Fruit fly (Drosophila melanogaster) ovary, adult (tissue): ENCODE measurements around the gene TBC1D23.
A peak's percentile ranks its signal among the peaks of the same experiment; 100 is the strongest.

ENCODE experiments used
- CG17801 ChIP-seq: fragments of 200-800 bp; optimal IDR thresholded peaks from 2 replicates; lab custom pipeline; 2019; ENCODE audit warnings: missing biosample characterization, mild to moderate bottlenecking, missing genetic modification characterization, moderate library complexity; ENCODE audit not compliant: partially characterized antibody

TBC1D23 gene

DNA sequence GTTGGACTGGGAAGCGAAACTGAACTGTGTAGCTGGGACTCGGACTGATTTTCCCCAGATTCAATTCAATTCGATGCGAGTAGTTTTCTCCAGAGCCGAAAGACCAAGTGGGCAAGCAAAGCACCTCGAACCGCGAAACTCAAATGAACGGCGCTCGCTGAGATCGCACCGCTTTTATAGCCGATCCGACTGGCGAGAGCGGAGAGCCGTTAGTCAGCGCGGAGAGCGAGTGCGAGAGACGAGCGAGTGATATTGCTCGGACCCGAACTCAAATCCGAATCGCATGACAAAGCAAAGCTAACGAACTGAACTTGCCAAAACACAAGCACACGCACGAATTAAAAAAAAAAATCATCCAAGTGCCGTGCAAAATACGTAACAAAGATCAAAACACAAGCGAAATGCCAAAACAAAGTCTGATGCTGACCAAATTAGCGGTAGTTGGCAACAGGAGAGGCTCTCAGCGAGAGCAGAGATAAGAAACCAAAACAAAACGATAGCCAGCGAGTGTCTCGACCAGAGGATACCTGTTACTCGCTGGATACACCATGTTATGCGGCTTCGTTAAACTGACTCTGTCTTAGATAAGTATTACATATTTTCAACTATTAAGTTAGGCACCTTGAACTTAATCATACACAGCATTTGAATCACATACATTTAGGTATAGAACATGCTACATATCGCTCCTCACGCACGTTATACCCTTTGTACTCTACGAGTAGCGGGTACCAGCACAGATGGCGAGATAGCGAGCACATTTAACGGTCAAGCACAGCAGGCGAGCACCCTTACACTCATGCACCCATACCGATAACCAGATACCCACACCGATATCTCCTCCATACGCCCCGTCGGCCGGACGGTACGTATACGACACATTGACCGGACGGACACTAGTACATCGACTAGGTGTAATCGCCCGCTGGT, 10.0 kb upstream of the TBC1D23 start:
- peak; percentile 55 for TF ChIP-seq CG17801 (GFP tag; lab: Kevin White, UChicago)

DNA sequence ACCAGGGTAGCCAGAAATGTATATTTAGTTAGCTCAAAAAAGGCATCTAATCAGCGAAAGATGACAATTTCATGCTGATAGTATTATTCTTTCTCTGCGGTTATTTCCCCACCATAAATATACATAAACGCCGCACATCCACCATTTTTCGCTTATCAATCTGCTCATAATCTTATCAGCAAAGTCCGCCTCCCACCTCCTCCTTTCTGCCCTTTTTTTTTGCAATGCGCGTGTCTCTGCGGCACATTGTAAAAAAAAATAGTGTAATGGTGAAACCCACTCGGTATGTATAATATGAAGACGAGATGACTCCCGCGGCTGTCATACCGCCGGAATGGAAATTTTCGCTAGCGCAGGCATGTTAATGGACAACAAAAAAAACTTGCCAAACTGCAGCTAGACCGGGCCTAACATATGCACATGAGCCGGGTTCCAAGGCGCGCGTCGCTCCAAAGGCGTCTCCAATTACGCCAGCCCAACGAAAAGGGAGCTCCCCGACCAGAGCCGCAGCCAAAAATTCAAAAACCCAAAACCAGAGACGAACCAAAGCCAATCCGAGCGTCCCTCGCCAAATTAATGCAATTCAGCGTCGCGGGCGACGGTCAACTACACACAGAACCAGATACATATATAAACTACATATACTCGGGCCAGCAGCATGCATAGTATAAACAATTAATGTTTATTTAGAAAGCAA, 8.8 kb upstream of the TBC1D23 start:
- no peak for TF ChIP-seq CG17801 (GFP tag; lab: Kevin White, UChicago)

DNA sequence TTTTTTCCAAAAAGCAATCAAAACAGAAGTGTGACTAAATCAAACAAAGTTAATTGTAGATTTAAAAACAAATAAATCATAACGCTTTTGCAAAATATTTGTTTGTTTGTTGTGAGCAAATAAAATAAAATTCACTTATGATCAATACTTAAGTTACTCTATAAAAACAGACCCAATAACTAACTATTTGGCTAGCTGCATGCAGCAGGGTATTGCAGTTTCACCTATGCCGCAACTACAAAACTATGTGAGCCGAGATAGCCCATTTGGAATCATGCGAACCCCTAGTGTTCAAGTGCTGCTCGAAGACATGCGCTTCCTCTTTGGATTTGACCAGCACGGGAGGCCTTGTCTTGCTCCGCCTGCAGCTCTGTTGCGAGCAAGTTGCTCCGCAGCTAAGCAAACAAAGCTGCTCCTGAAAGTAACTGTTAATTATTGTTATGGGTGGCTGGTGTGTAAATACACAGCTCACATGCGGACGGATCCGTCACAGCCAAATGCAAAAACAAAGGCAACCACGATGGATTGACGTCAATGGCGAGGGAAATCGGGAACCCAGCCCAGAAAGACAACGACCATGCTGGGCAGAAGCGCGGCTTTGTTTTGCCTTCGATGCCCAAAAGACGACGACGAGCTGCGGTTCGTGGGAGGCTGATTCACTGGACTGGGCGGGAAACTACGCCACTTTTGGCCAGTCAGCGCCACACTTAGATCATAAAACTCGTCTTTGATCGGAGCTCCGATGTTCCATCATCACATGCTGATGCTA, 7.0 kb upstream of the TBC1D23 start:
- no peak for TF ChIP-seq CG17801 (GFP tag; lab: Kevin White, UChicago)

DNA sequence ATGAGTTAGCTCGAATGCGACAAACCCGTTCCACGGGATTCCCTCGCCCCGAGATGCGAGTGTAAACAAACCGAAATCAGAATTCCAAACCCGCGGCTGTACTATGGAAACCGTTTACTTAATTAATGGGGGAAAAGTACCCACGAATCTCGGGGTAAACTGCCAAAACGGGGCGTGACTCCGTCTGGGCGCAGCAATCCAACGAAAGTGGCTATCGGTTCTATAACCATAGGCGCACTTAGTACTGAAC, 6.5 kb upstream of the TBC1D23 start:
- TF ChIP-seq CG17801 (GFP tag; lab: Kevin White, UChicago), result no peak

DNA sequence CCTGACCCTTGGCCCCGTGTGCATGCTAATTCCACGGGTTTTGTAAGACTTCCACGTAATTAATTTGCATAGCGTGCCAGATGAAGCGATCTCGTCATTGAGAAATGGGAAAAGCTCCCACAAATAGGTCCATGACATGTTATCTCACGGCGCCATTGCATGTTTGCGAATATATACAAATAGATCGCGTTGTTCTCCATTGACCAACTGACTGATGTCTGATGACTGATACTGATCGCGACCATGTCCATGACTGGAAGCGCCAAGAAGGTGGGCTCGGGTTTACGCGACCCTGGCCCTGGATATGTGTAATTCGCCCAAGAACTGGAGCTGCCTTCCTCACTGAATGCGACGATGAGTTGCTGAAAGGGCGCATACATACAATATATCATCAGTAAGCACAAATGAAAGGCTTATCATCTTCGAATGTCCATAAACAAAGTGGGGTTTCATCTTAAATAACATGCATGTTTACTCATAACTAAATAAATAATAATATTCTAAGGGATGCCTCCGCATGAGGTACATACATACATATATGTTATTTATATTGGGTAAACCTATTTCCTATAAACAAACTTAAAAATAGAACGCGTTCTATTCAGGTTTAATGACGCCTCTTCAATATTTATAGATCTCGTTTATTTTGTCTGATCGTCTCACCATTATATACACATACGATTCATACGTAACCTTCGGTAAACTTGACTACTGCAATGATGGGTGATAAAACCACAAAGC, 5.9 kb upstream of the TBC1D23 start:
- peak; percentile 35 for TF ChIP-seq CG17801 (GFP tag; lab: Kevin White, UChicago)

DNA sequence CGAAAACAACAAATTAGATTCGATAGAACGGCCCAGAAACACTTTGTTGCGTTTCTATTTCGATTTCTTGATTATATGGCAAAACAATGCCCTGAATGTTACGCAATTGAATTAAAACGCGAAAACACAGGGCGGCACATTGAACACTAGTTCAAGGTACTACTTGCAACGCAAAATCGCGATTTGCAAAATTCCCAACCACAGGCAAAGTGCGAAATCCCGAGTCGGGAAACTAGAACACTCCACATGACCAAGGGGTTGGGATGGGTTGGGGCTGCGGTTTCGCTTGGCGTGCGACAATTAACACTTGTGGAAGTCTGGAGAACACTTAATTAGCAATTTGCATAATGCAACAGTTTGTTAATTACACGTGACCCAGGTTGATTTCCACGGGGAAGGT, 4.9 kb upstream of the TBC1D23 start:
- no peak for TF ChIP-seq CG17801 (GFP tag; lab: Kevin White, UChicago)

DNA sequence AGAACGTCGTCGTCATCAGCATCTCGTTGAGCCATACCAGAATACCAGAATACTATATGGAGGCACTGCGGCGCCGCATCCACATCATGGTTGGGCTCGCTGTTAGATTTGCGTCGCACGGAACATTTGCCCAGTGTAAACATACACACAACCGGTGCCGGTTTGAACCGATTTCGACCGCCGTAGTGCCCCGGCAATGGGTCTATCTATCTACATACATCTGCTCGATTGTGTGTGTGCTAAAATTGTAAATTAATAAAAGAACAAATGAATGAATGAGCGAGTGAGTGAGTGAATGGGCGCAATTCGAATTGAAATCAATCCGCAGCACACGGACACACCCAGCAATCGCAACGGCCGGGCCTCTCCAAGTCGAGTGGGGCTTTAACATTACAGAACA, 3.7 kb upstream of the TBC1D23 start:
- no peak for TF ChIP-seq CG17801 (GFP tag; lab: Kevin White, UChicago)

DNA sequence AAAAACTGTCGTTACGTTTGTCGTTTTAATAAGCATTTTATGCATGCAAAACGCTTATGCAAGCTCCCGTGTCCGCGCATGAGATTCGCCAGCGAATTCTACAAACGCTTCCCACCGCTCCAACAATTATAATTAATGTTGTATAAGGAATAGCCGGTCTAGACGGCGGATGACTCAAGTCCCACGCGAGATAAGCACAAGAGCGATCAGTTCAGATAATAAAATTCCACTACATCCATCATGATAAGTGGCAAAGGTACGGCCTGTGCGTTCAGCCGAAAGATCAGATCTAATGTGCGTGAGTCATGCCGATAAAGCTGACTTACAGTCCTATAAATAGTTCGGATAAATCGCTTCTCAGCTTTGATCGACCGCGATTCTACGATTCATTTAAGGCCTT, 2.6 kb upstream of the TBC1D23 start:
- no peak for TF ChIP-seq CG17801 (GFP tag; lab: Kevin White, UChicago)

DNA sequence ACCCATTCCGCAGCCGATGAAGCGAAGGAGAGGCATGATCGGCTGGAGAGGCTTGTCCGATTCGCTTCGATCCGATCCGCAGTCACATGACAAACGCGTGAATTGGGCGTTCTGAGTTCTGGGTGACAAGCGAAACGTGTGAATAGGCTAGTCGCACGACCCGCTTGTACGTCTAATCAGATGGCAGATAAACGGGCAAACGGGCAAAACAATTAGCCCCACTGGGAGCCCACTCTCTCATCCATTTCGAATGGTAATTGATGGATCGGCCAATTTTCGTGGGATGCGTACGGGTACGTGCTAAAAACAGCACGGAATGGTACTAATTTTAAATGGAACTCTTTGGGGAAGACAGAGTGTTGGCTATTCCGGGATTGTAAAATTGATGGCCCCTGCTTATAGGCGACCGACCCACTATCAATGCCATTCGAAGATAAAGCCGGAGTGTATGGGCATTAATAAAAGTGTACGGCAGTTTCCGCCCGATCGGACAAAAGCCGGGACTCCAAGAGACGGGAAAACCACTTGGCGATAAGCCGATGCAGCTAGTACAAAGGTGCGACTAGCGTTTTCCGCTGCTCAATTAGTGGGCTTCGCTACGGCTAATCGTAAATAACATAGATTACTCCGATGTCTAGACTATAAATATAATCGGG, 1.6 kb upstream of the TBC1D23 start:
- TF ChIP-seq CG17801 (GFP tag; lab: Kevin White, UChicago), result no peak

DNA sequence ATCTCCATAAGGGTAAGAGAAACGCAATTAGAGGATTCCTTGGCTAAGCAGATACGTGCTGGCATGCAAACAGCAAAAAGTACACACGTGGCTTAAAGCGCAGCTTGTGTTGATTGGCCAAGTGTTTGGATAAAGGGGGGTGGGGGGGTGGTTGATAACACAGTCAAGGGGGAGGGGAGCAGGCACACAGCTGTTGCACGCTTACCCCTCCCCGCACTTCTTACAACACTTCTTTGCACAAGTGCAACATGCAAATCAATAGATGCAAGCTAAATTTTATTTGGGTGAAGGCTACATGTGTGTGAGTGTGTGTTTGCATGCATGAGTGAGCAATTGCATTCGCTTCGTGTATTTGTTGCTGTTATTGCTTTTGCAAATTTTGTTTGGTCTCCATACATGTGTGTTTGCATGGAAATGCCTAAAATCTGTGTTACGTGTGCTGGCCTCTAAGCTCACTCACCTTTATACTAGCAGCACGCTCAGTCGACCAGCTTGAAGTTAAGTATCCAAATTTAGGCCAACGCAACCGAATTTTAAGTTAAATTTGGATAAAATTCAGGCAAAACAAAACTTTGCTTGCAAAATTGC, 678 bp upstream of the TBC1D23 start:
- no peak for TF ChIP-seq CG17801 (GFP tag; lab: Kevin White, UChicago)

DNA sequence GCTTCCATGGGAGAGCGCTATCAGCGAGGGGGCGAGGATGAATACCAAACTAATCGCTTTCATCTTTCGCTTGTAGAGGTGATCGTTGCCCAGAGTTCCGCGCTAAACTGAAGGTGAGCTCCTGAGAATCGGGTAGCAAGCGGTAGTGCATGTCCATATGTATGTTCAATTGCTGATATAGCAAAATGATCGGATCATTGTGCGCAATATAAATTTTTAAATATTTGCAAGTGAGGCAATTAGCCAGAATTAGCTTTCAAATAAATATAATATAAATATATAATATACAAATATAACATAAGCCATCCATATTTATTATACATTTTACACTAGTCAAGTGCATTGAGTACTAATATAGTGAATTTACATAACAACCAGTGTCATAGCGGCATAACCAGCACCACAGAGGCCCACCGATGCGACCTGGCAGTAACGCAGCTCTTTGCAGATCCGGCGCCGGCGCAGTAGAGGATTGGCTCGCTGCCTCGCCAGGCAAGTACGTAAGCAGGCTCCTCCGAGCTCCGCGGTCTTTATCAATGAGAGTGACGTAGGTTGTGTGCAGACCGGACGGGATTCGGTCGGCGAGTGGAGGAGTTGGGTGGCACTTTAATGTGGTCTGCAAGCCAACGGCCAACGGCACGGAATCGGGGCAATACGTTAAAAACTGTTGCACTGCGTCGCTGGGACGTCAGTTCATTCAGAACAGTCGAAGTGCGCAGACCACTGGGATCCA, 5.1 kb downstream of the TBC1D23 start, which contains the start of the genes Iris and CG4577:
Iris (minus strand) TSS at position 88 of the 733 bp plus-strand sequence.
CG4577 (plus strand) TSS at position 683 of the 733 bp plus-strand sequence.
- no peak for TF ChIP-seq CG17801 (GFP tag; lab: Kevin White, UChicago)

DNA sequence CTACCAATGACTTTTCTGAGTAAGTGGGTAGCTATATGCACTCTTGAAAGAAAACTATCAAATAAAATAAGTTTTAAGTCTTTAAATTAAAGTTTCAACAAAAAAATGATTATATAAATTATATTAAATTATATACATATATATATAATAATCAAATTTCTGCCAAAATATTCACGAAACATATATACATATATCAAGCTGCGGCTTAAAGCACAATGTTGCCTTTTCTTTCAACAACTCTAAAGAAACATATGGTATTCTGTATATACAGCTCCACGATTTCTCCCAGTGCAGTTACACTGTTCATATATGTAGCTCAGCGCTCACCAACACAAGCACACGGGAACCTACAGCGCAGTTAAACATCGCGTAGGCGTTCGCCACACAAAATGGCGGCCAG, 6.4 kb downstream of the TBC1D23 start:
- TF ChIP-seq CG17801 (GFP tag; lab: Kevin White, UChicago), result no peak

DNA sequence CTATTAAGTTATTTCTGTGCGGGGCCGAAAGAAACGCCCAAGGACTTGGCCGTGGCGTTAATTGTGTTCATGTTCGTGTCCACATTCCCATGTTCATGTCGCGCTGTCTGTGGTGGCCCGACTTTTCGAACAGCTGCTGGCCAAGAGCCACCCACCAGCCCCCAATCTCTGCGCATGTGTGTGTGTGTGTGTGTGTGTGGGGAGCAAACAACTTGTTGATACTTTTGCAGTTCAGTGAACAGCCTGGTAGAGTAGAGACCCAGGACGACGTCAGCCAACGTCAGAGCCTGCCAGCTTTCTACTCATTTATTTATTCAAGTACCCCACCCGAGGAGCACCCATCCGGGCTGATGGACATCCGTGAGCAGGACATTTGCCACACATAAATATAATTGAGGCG, 7.9 kb downstream of the TBC1D23 start:
- TF ChIP-seq CG17801 (GFP tag; lab: Kevin White, UChicago), result no peak
